Fruit fly (Drosophila melanogaster): ENCODE results near the gene CG6321.
A peak's percentile ranks its signal among the peaks of the same experiment; 100 is the strongest.

Gene CG6321

DNA sequence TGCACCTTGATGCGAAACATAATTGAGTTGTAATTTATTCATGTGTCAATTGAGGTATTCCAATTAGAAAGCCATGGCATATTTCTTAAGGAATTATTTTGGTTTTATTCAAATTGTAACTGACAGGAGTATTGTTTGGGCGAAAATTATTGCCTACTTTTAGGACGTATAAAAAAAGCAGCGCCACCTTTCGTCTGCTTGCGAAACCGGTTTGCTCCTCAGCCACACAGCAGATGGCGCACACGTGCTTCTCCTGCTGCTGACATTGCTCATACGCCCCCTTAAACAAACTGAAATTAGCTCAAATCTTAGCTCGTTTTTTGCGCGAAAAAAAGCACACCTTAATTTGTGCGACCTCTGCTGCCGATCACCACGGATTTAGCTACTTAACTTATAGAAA, 13.1 kb downstream of the CG6321 start (continued):
- peak; percentile 79 for TF ChIP-seq NfI (GFP tag; optimal IDR thresholded peaks at IDR 0.05)
- TF ChIP-seq CG7839 (tag; optimal IDR thresholded peaks at IDR 0.05) = peak; percentile 82
- peak; percentile 39 for TF ChIP-seq CG15601 (tag; optimal IDR thresholded peaks at IDR 0.05)
- TF ChIP-seq Ets97D (GFP tag; optimal IDR thresholded peaks at IDR 0.05) = peak; percentile 36
- peak; percentile 81 for TF ChIP-seq her (GFP tag; optimal IDR thresholded peaks at IDR 0.05)
- peak; percentile 49 for TF ChIP-seq CG16815 (GFP tag; optimal IDR thresholded peaks at IDR 0.05)
- TF ChIP-seq ab (GFP tag; optimal IDR thresholded peaks at IDR 0.05) = peak; percentile 11
- peak; percentile 55 for TF ChIP-seq phol (tag; optimal IDR thresholded peaks at IDR 0.05)
- TF ChIP-seq sisA (GFP tag; IDR thresholded peaks at IDR 0.05) = peak; percentile 73
- peak; percentile 54 for TF ChIP-seq Oli (tag; optimal IDR thresholded peaks at IDR 0.05)
- peak; percentile 82 for TF ChIP-seq CG5245 (GFP tag; optimal IDR thresholded peaks at IDR 0.05)
- peak; percentile 74 for TF ChIP-seq bcd (GFP tag; optimal IDR thresholded peaks at IDR 0.05)
- peak; percentile 89 for TF ChIP-seq Xbp1 (GFP tag; optimal IDR thresholded peaks at IDR 0.05)
- peak; percentile 81 for TF ChIP-seq Mes4 (GFP tag; optimal IDR thresholded peaks at IDR 0.05)
- peak; percentile 54 for TF ChIP-seq CG1647 (GFP tag; optimal IDR thresholded peaks at IDR 0.05)
- no peak for TF ChIP-seq CG9437 (GFP tag; optimal IDR thresholded peaks at IDR 0.05)
- no peak for TF ChIP-seq exex (tag; optimal IDR thresholded peaks at IDR 0.05)
- TF ChIP-seq eve (GFP tag; optimal IDR thresholded peaks at IDR 0.05) = no peak
- TF ChIP-seq CG11085 (GFP tag; IDR thresholded peaks at IDR 0.05) = peak; percentile 69; the same call in 1 of the 2 replicates
- peak; percentile 47 for TF ChIP-seq CG17568 (GFP tag; optimal IDR thresholded peaks at IDR 0.05)
- TF ChIP-seq CG3726 (GFP tag; IDR thresholded peaks at IDR 0.05) = no peak
- TF ChIP-seq CrebB (tag; optimal IDR thresholded peaks at IDR 0.05) = peak; percentile 24
- no peak; the same call in 1 of the 2 replicates for TF ChIP-seq peb (GFP tag; IDR thresholded peaks at IDR 0.05)
- TF ChIP-seq Max (GFP tag; optimal IDR thresholded peaks at IDR 0.05) = peak; percentile 24
- no peak for TF ChIP-seq CG32767 (GFP tag; IDR thresholded peaks at IDR 0.05)
- TF ChIP-seq CG18764 (GFP tag; optimal IDR thresholded peaks at IDR 0.05) = peak; percentile 59
- TF ChIP-seq oc (tag; optimal IDR thresholded peaks at IDR 0.05) = peak; percentile 11
- no peak for TF ChIP-seq br (optimal IDR thresholded peaks at IDR 0.05)
- TF ChIP-seq tna (GFP tag; IDR thresholded peaks at IDR 0.05; ENCODE audit: partially characterized antibody) = no peak
- TF ChIP-seq CG15479 (GFP tag; optimal IDR thresholded peaks at IDR 0.05) = no peak
- no peak for TF ChIP-seq CG15073 (GFP tag; optimal IDR thresholded peaks at IDR 0.05)
- no peak for TF ChIP-seq GATAe (GFP tag; conservative IDR thresholded peaks at IDR 0.05)
- peak; percentile 12 for TF ChIP-seq CG3838 (GFP tag; optimal IDR thresholded peaks at IDR 0.05)
- peak; percentile 85 for TF ChIP-seq CG33213 (GFP tag; optimal IDR thresholded peaks at IDR 0.05)
- peak; percentile 12 for TF ChIP-seq YL-1 (GFP tag; optimal IDR thresholded peaks at IDR 0.05)

DNA sequence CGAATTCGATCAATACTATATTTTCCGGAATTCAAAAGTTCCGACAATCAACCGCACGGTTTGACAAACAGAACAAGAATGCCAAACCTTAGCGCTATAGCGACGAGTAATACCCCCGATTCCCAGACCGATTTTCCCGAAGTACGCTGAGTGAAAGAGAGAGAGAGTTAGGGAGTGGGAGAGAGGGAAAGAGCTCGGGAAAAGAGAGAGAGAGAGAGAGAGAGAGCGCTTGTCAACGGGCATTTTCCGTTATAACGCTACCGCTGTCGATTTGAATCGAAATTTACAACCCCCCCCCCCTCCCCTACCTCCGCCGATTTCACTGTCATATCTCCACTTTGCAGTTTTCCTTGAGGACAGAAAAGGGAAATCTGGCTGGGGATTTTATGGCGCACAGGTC, 14.5 kb downstream of the CG6321 start:
- TF ChIP-seq slp2 (GFP tag; optimal IDR thresholded peaks at IDR 0.05) = no peak
- no peak for TF ChIP-seq pho (GFP tag; optimal IDR thresholded peaks at IDR 0.05)
- TF ChIP-seq CG15011 (GFP tag; optimal IDR thresholded peaks at IDR 0.05) = no peak
- no peak for TF ChIP-seq inv (GFP tag; IDR thresholded peaks at IDR 0.05; ENCODE audit: partially characterized antibody)
- no peak for TF ChIP-seq CG10959 (GFP tag; IDR thresholded peaks at IDR 0.05)
- TF ChIP-seq CG11247 (GFP tag; IDR thresholded peaks at IDR 0.05) = no peak
- TF ChIP-seq Dip3 (GFP tag; optimal IDR thresholded peaks at IDR 0.05) = no peak
- TF ChIP-seq kni (GFP tag; optimal IDR thresholded peaks at IDR 0.05) = peak; percentile 24
- no peak for TF ChIP-seq Xbp1 (GFP tag; optimal IDR thresholded peaks at IDR 0.05)
- no peak for TF ChIP-seq Neu2 (GFP tag; optimal IDR thresholded peaks at IDR 0.05; ENCODE audit: borderline replicate concordance)
- TF ChIP-seq HLHmδ (GFP tag; optimal IDR thresholded peaks at IDR 0.05) = no peak
- no peak for TF ChIP-seq nau (GFP tag; optimal IDR thresholded peaks at IDR 0.05)
- no peak for TF ChIP-seq CG6689 (GFP tag; IDR thresholded peaks at IDR 0.05)
- TF ChIP-seq CG7357 (GFP tag; IDR thresholded peaks at IDR 0.05) = no peak
- TF ChIP-seq dati (GFP tag; IDR thresholded peaks at IDR 0.05) = no peak
- peak; percentile 22; the same call in 1 of the 2 replicates for TF ChIP-seq onecut (GFP tag; IDR thresholded peaks at IDR 0.05)
- no peak for TF ChIP-seq CG1233 (GFP tag; optimal IDR thresholded peaks at IDR 0.05)
- TF ChIP-seq nerfin-1 (tag; optimal IDR thresholded peaks at IDR 0.05) = peak; percentile 26
- no peak for TF ChIP-seq CG17912 (GFP tag; optimal IDR thresholded peaks at IDR 0.05)
- TF ChIP-seq CG12104 (GFP tag; optimal IDR thresholded peaks at IDR 0.05) = no peak

Data from whole organism, embryonic.